Worm (Caenorhabditis elegans): Measurements from ENCODE around the gene mmaa-1.

DNA sequence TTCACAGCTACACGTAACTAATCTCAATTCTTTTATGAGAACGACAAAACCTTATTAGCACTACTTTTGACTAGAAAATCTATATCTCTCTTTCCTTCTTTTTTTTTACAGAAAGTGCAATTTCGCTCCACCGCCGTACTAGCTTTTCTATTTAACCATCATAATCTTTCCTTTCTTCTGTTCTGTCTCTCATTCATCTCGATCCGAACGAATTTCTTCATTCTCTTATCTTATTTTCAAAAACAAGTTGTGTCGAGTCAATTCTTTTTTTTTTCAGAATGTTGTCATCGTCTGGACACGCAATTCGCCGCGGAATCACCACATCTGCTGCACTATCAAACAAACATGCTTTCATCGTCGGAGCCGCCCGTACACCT is 27.4 kb downstream of the mmaa-1 start, which contains the start of gene kat-1:
- no peak for TF ChIP-seq him-1 (tag; optimal IDR thresholded peaks at IDR 0.05)
- TF ChIP-seq W03F9.2 (tag; optimal IDR thresholded peaks at IDR 0.05) = no peak
- TF ChIP-seq dao-5 (tag; optimal IDR thresholded peaks at IDR 0.05) = no peak

Measured in whole organism, L4/young adult.